Fruit fly (Drosophila melanogaster): Measurements from ENCODE around the gene ppk16.

- TF ChIP-seq CTCF (optimal IDR thresholded peaks at IDR 0.05) (no peak), CG8478 (optimal IDR thresholded peaks at IDR 0.05) (no peak)
These were observed 8.3 kb upstream of the ppk16 start for dm6 chr2L:9783130-9783529.
